Worm (Caenorhabditis elegans) whole organism, L2 larva: ENCODE results near the gene Y51H4A.5.

Source experiments
- ceh-16 ChIP-seq: fragments of 150-350 bp; optimal IDR thresholded peaks from 2 replicates; lab custom pipeline; 2014; ENCODE audit warnings: missing biosample characterization, missing genetic modification characterization
- nhr-10 ChIP-seq: sonication (generic microtip); optimal IDR thresholded peaks from 2 replicates; lab custom pipeline; 2017; ENCODE audit warnings: missing biosample characterization, missing genetic modification characterization
- nhr-12 ChIP-seq: fragments of 150-350 bp; optimal IDR thresholded peaks from 2 replicates; lab custom pipeline; 2014; ENCODE audit warnings: missing biosample characterization, missing genetic modification characterization
- ztf-1 ChIP-seq: fragments of 200-800 bp; sonication (Bioruptor generic); conservative IDR thresholded peaks from 2 replicates; pipeline ENCODE4 v1.3.6; 2022; ENCODE audit warnings: missing genetic modification characterization, missing compliant biosample characterization

ce11 chrIV:16492937-16493336 is 33.0 kb downstream of the Y51H4A.5 start:
- no peak for TF ChIP-seq nhr-12 (tag; lab: Kevin White, UChicago)
- no peak for TF ChIP-seq ztf-1 (GFP tag; lab: Robert Waterston, UW)
- TF ChIP-seq nhr-10 (tag; lab: Kevin White, UChicago), result no peak
- TF ChIP-seq ceh-16 (tag; lab: Kevin White, UChicago), result no peak
